Worm (Caenorhabditis elegans) whole organism, young adult: ENCODE measurements around the gene mes-6.

Experiments
- F23B12.7 ChIP-seq: sonication (generic microtip); optimal IDR thresholded peaks from 2 replicates; lab custom pipeline; 2017; ENCODE audit warnings: missing genetic modification characterization, mild to moderate bottlenecking, missing compliant biosample characterization, antibody characterized with exemption, moderate library complexity; ENCODE audit not compliant: insufficient read depth
- hmg-1.2 ChIP-seq: fragments of 200-800 bp; sonication (Bioruptor generic); IDR thresholded peaks from 2 replicates; pipeline ENCODE4 v1.3.6; 2022; ENCODE audit warnings: missing genetic modification reagents, missing genetic modification characterization, missing compliant biosample characterization
- lin-54 ChIP-seq: fragments of 200-800 bp; sonication (Bioruptor generic); optimal IDR thresholded peaks from 2 replicates; lab custom pipeline; 2018; ENCODE audit warnings: mild to moderate bottlenecking, missing genetic modification characterization, missing compliant biosample characterization
- madf-8 ChIP-seq: fragments of 200-800 bp; sonication (Bioruptor generic); conservative IDR thresholded peaks from 2 replicates; pipeline ENCODE4 v1.3.6; 2022; ENCODE audit warnings: missing genetic modification reagents, missing genetic modification characterization, missing compliant biosample characterization
- nfya-2 ChIP-seq: fragments of 200-800 bp; sonication (Bioruptor generic); IDR thresholded peaks from 2 replicates; pipeline ENCODE4 v1.3.6; 2022; ENCODE audit warnings: missing genetic modification reagents, missing genetic modification characterization, missing compliant biosample characterization
- snpc-1.1 ChIP-seq: sonication (generic microtip); optimal IDR thresholded peaks from 2 replicates; lab custom pipeline; 2017; ENCODE audit warnings: missing genetic modification characterization, mild to moderate bottlenecking, missing compliant biosample characterization, antibody characterized with exemption, moderate library complexity, missing genotype, missing genetic modification reagents; ENCODE audit not compliant: insufficient read depth
- unc-62 ChIP-seq: fragments of 150-350 bp; optimal IDR thresholded peaks from 2 replicates; lab custom pipeline; 2014; ENCODE audit warnings: missing biosample characterization, missing genetic modification reagents, missing genetic modification characterization

DNA sequence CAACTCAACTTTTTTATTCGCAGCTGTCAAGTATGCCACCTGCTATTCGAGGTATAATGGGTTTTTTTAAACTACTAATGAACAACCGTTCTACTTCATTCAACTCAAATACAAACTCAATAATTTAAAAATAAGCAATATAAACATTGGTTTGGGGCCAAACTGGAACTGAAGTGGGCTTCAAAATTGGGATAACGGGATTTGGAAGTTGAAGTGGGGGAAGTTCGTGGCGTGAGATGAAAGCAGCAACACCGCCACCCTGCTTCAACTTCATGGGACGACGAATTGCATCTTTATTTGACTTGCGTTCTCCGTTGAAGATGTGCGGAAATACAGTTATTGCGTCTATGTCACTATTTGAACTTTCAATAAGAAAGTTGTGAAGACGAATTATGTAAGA is 32.6 kb upstream of the mes-6 start:
- no peak for TF ChIP-seq unc-62 (GFP tag; lab: Kevin White, UChicago)
- no peak for TF ChIP-seq snpc-1.1 (tag; lab: Kevin White, UChicago)
- no peak for TF ChIP-seq lin-54
- no peak for TF ChIP-seq F23B12.7 (tag; lab: Kevin White, UChicago)
- TF ChIP-seq nfya-2 (GFP tag; lab: Robert Waterston, UW), result no peak
- no peak for TF ChIP-seq madf-8 (GFP tag; lab: Robert Waterston, UW)
- TF ChIP-seq hmg-1.2 (GFP tag; lab: Robert Waterston, UW), result no peak
